Fruit fly (Drosophila melanogaster): ENCODE data around the gene mRpL45.

The mRpL45 gene

dm6 chr3R:22618280-22618679 lies at the start of gene mRpL45 (continued):
- TF ChIP-seq lilli (GFP tag; optimal IDR thresholded peaks at IDR 0.05) (no peak), Dref (GFP tag; IDR thresholded peaks at IDR 0.05) (peak; percentile 84), CG13424 (tag; optimal IDR thresholded peaks at IDR 0.05) (no peak), Trl (optimal IDR thresholded peaks at IDR 0.05) (no peak), Trl (GFP tag; optimal IDR thresholded peaks at IDR 0.05) (no peak), Hmr (GFP tag; optimal IDR thresholded peaks at IDR 0.05) (no peak), Scr (GFP tag; IDR thresholded peaks at IDR 0.05; ENCODE audit: partially characterized antibody) (peak; percentile 54), Fer1 (GFP tag; optimal IDR thresholded peaks at IDR 0.05) (no peak), E2f2 (GFP tag; IDR thresholded peaks at IDR 0.05) (peak; percentile 67), Dip3 (GFP tag; optimal IDR thresholded peaks at IDR 0.05) (no peak), zfh2 (GFP tag; optimal IDR thresholded peaks at IDR 0.05) (no peak), CG1024 (GFP tag; IDR thresholded peaks at IDR 0.05) (no peak), CG15696 (tag; optimal IDR thresholded peaks at IDR 0.05) (no peak), NC2α (GFP tag; optimal IDR thresholded peaks at IDR 0.05) (no peak), CG8388 (GFP tag; optimal IDR thresholded peaks at IDR 0.05) (no peak), CG3281 (GFP tag; optimal IDR thresholded peaks at IDR 0.05) (no peak), CG17612 (GFP tag; IDR thresholded peaks at IDR 0.05) (no peak), Doc3 (GFP tag; IDR thresholded peaks at IDR 0.05; ENCODE audit: partially characterized antibody) (0 out of 3 replicates have a peak, but pooled peaks have one; percentile 11), scrt (GFP tag; optimal IDR thresholded peaks at IDR 0.05) (no peak), jigr1 (GFP tag; IDR thresholded peaks at IDR 0.05) (no peak), Sox102F (GFP tag; optimal IDR thresholded peaks at IDR 0.05) (no peak), CG18764 (GFP tag; optimal IDR thresholded peaks at IDR 0.05) (no peak), Ssrp (tag; optimal IDR thresholded peaks at IDR 0.05) (no peak), CG31224 (GFP tag; IDR thresholded peaks at IDR 0.05) (no peak), HmgZ (tag; optimal IDR thresholded peaks at IDR 0.05) (no peak), cad (GFP tag; optimal IDR thresholded peaks at IDR 0.05) (no peak), sna (GFP tag; IDR thresholded peaks at IDR 0.05; ENCODE audit: partially characterized antibody) (no peak; the same call in 1 of the 2 replicates), zen2 (GFP tag; IDR thresholded peaks at IDR 0.05; ENCODE audit: partially characterized antibody) (0 out of 3 replicates have a peak, but pooled peaks have one; percentile 37), ci (GFP tag; IDR thresholded peaks at IDR 0.05) (no peak), exex (tag; optimal IDR thresholded peaks at IDR 0.05) (no peak), CG8290 (GFP tag; optimal IDR thresholded peaks at IDR 0.05) (no peak), CG8290 (tag; optimal IDR thresholded peaks at IDR 0.05) (no peak), amos (GFP tag; IDR thresholded peaks at IDR 0.05; ENCODE audit: partially characterized antibody) (peak; percentile 48; the same call in 1 of the 2 replicates), BtbVII (GFP tag; optimal IDR thresholded peaks at IDR 0.05) (no peak), GATAe (GFP tag; conservative IDR thresholded peaks at IDR 0.05) (no peak), CG2116 (GFP tag; optimal IDR thresholded peaks at IDR 0.05) (peak; percentile 59), B-H2 (GFP tag; optimal IDR thresholded peaks at IDR 0.05) (no peak), bowl (GFP tag; IDR thresholded peaks at IDR 0.05) (no peak), CG1832 (GFP tag; optimal IDR thresholded peaks at IDR 0.05) (no peak), HLH54F (GFP tag; optimal IDR thresholded peaks at IDR 0.05) (no peak), ato (GFP tag; IDR thresholded peaks at IDR 0.05; ENCODE audit: partially characterized antibody) (0 out of 2 replicates have a peak, but pooled peaks have one; percentile 35), tio (GFP tag; optimal IDR thresholded peaks at IDR 0.05) (no peak), CG4730 (GFP tag; IDR thresholded peaks at IDR 0.05) (no peak), MBD-R2 (GFP tag; IDR thresholded peaks at IDR 0.05) (peak; percentile 84)
